Fruit fly (Drosophila melanogaster) whole organism, pupa: Measurements from ENCODE around the gene mRpL47.

ENCODE experiments used
- CG10348 ChIP-seq: fragments of 200-800 bp; sonication (Bioruptor generic); IDR thresholded peaks from 2 replicates; pipeline ENCODE4 v1.3.6; 2022; ENCODE audit warnings: missing biosample characterization, missing genetic modification characterization
- CG12605 ChIP-seq: fragments of 200-800 bp; sonication (Bioruptor generic); IDR thresholded peaks from 2 replicates; pipeline ENCODE4 v1.3.6; 2022; ENCODE audit warnings: missing biosample characterization, missing genetic modification characterization
- CG13204 ChIP-seq: fragments of 200-800 bp; sonication (Bioruptor generic); optimal IDR thresholded peaks from 2 replicates; lab custom pipeline; 2018; ENCODE audit warnings: missing biosample characterization, mild to moderate bottlenecking, missing genetic modification characterization, moderate library complexity
- CG14655 ChIP-seq: fragments of 200-800 bp; sonication (Bioruptor generic); optimal IDR thresholded peaks from 3 replicates; lab custom pipeline; 2017; ENCODE audit warnings: mild to moderate bottlenecking, missing biosample characterization, missing genetic modification reagents, missing genetic modification characterization
- CG15710 ChIP-seq: fragments of 200-800 bp; sonication (Bioruptor generic); optimal IDR thresholded peaks from 2 replicates; lab custom pipeline; 2018; ENCODE audit warnings: missing biosample characterization, mild to moderate bottlenecking, missing genetic modification characterization, moderate library complexity
- CG17806 ChIP-seq: fragments of 200-800 bp; sonication (Bioruptor generic); optimal IDR thresholded peaks from 2 replicates; lab custom pipeline; 2018; ENCODE audit warnings: missing biosample characterization, mild to moderate bottlenecking, missing genetic modification characterization, moderate library complexity
- CG32121 ChIP-seq: fragments of 200-800 bp; sonication (Bioruptor generic); IDR thresholded peaks from 2 replicates; pipeline ENCODE4 v1.3.6; 2022; ENCODE audit warnings: missing biosample characterization, missing genetic modification characterization
- CG34367 ChIP-seq: fragments of 200-800 bp; sonication (Bioruptor generic); optimal IDR thresholded peaks from 2 replicates; lab custom pipeline; 2018; ENCODE audit warnings: missing biosample characterization, mild to moderate bottlenecking, missing genetic modification characterization
- CG4496 ChIP-seq: fragments of 200-800 bp; sonication (Bioruptor generic); IDR thresholded peaks from 3 replicates; pipeline ENCODE4 v1.3.6; 2022; ENCODE audit warnings: missing biosample characterization, missing genetic modification characterization
- CG8159 ChIP-seq: fragments of 200-800 bp; sonication (Bioruptor generic); optimal IDR thresholded peaks from 3 replicates; lab custom pipeline; 2018; ENCODE audit warnings: missing biosample characterization, mild to moderate bottlenecking, missing genetic modification characterization, moderate library complexity
- CG8301 ChIP-seq: fragments of 200-800 bp; sonication (Bioruptor generic); optimal IDR thresholded peaks from 2 replicates; lab custom pipeline; 2018; ENCODE audit warnings: missing biosample characterization, mild to moderate bottlenecking, missing genetic modification characterization
- CG9948 ChIP-seq: fragments of 200-800 bp; sonication (Bioruptor generic); optimal IDR thresholded peaks from 2 replicates; lab custom pipeline; 2018; ENCODE audit warnings: missing biosample characterization, mild to moderate bottlenecking, missing genetic modification characterization, moderate library complexity
- D1 ChIP-seq: fragments of 200-800 bp; sonication (Bioruptor generic); optimal IDR thresholded peaks from 2 replicates; lab custom pipeline; 2018; ENCODE audit warnings: missing biosample characterization, mild to moderate bottlenecking, missing genetic modification characterization, moderate library complexity
- EcR ChIP-seq: fragments of 200-800 bp; sonication (Bioruptor generic); optimal IDR thresholded peaks from 3 replicates; lab custom pipeline; 2019; ENCODE audit warnings: missing biosample characterization, missing genetic modification characterization, mild to moderate bottlenecking, moderate library complexity, missing genetic modification reagents
- Ets98B ChIP-seq: fragments of 200-800 bp; sonication (Bioruptor generic); IDR thresholded peaks from 2 replicates; pipeline ENCODE4 v1.3.6; 2022; ENCODE audit warnings: missing biosample characterization, missing genetic modification characterization
- Pif1A ChIP-seq: fragments of 200-800 bp; sonication (Bioruptor generic); optimal IDR thresholded peaks from 3 replicates; lab custom pipeline; 2016; ENCODE audit warnings: missing biosample characterization, missing genetic modification characterization
- Pif1B ChIP-seq: fragments of 200-800 bp; sonication (Bioruptor generic); optimal IDR thresholded peaks from 3 replicates; lab custom pipeline; 2016; ENCODE audit warnings: missing biosample characterization, missing genetic modification characterization
- Snoo ChIP-seq: fragments of 200-800 bp; sonication (Bioruptor generic); optimal IDR thresholded peaks from 3 replicates; lab custom pipeline; 2017; ENCODE audit warnings: missing biosample characterization, mild to moderate bottlenecking, missing genetic modification characterization, inconsistent platforms
- fd96Ca ChIP-seq: fragments of 200-800 bp; sonication (Bioruptor generic); IDR thresholded peaks from 3 replicates; pipeline ENCODE4 v1.3.6; 2022; ENCODE audit warnings: missing biosample characterization, missing genetic modification characterization
- gl ChIP-seq: fragments of 200-800 bp; sonication (Bioruptor generic); optimal IDR thresholded peaks from 2 replicates; lab custom pipeline; 2018; ENCODE audit warnings: missing biosample characterization, mild to moderate bottlenecking, missing genetic modification characterization
- rn ChIP-seq: fragments of 200-800 bp; sonication (Bioruptor generic); IDR thresholded peaks from 2 replicates; pipeline ENCODE4 v1.3.6; 2022; ENCODE audit warnings: missing biosample characterization, missing genetic modification characterization

Gene mRpL47

dm6 chr3R:9543495-9544180, 27.9 kb upstream of the mRpL47 start:
- TF ChIP-seq CG15710 (tag; lab: Kevin White, UChicago) (no peak), CG13204 (GFP tag; lab: Kevin White, UChicago) (no peak), Pif1A (GFP tag; lab: Kevin White, UChicago) (no peak), CG10348 (GFP tag; lab: Robert Waterston, UW) (no peak), CG14655 (no peak), fd96Ca (GFP tag; lab: Robert Waterston, UW) (no peak), CG4496 (GFP tag; lab: Robert Waterston, UW) (no peak), rn (GFP tag; lab: Robert Waterston, UW) (no peak), EcR (no peak), CG34367 (tag; lab: Kevin White, UChicago) (no peak), CG12605 (GFP tag; lab: Robert Waterston, UW) (no peak), CG9948 (tag; lab: Kevin White, UChicago) (no peak), gl (tag; lab: Kevin White, UChicago) (no peak), CG32121 (GFP tag; lab: Robert Waterston, UW) (no peak), Ets98B (GFP tag; lab: Robert Waterston, UW) (no peak), CG17806 (no peak)

DNA sequence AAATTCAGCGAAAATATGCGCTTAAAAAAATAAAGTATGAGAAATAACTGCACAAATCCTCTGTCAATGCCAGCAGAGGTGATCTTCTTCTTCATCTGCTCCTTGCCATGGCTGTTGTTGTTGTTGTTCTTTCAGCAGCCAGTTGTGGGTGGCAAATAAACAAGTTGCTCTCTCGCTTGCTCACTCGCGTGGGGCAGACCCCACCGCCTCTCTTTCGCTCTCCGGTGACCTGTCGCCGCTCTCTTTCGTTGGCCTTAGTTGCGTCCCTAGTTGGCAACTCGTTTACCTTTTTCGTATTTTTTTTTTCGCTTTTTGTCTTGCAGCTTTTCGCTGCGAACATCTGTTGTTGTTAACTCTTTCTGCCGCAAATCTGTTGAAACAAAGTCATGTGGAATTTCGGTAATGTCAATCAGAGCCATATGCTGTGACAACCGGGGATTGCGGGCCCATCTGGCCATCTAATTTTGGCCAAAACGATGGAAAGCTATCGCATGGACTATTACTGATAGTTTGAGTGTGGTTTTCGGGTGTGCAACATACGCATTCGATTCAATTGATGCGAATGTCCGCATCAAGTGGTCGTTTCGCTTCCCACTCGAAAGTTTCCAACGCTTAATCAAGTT, 19.0 kb upstream of the mRpL47 start:
- TF ChIP-seq gl (tag; lab: Kevin White, UChicago) (no peak), Ets98B (GFP tag; lab: Robert Waterston, UW) (peak; percentile 7; the same call in 1 of the 2 replicates), CG14655 (no peak), EcR (peak; percentile 69), CG4496 (GFP tag; lab: Robert Waterston, UW) (peak; percentile 27; the same call in 2 of the 3 replicates), CG12605 (GFP tag; lab: Robert Waterston, UW) (peak; percentile 53)

DNA sequence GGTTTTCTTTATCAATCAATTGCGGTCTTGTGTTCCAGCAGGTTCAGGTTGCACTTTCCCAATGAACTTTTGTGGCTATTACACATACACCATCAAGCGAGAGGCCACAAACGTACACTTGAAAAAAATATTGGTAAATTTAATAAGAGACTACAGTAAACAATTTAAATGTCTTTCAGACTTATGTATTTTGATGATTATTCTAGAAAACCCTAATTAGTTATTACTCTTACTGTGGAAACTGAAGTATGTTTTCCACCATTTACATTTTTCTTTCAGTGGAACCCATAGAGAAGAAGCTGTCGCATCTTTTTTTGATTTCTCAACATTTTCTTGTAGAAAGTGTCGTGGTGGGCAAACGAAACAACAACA, 18.4 kb upstream of the mRpL47 start:
- TF ChIP-seq CG32121 (GFP tag; lab: Robert Waterston, UW) = peak; percentile 91
- peak; percentile 96 for TF ChIP-seq CG4496 (GFP tag; lab: Robert Waterston, UW)
- peak; percentile 94 for TF ChIP-seq CG8301 (tag; lab: Kevin White, UChicago)
- TF ChIP-seq CG17806 = peak; percentile 90
- TF ChIP-seq CG14655 = peak; percentile 93
- TF ChIP-seq EcR = no peak
- peak; percentile 93 for TF ChIP-seq Ets98B (GFP tag; lab: Robert Waterston, UW)
- TF ChIP-seq Pif1A (GFP tag; lab: Kevin White, UChicago) = peak; percentile 87
- TF ChIP-seq fd96Ca (GFP tag; lab: Robert Waterston, UW) = peak; percentile 51; the same call in 1 of the 3 replicates
- TF ChIP-seq rn (GFP tag; lab: Robert Waterston, UW) = peak; percentile 82
- peak; percentile 83 for TF ChIP-seq CG12605 (GFP tag; lab: Robert Waterston, UW)
- TF ChIP-seq CG15710 (tag; lab: Kevin White, UChicago) = peak; percentile 85
- peak; percentile 91 for TF ChIP-seq CG9948 (tag; lab: Kevin White, UChicago)
- peak; percentile 45 for TF ChIP-seq gl (tag; lab: Kevin White, UChicago)
- peak; percentile 75 for TF ChIP-seq Pif1B (GFP tag; lab: Kevin White, UChicago)
- TF ChIP-seq CG8159 (tag; lab: Kevin White, UChicago) = peak; percentile 90
- TF ChIP-seq D1 (tag; lab: Kevin White, UChicago) = peak; percentile 85
- peak; percentile 44; the same call in 1 of the 2 replicates for TF ChIP-seq CG10348 (GFP tag; lab: Robert Waterston, UW)
- peak; percentile 79 for TF ChIP-seq Snoo (tag; lab: Kevin White, UChicago)
- TF ChIP-seq CG34367 (tag; lab: Kevin White, UChicago) = peak; percentile 86
- peak; percentile 22 for TF ChIP-seq CG13204 (GFP tag; lab: Kevin White, UChicago)

DNA sequence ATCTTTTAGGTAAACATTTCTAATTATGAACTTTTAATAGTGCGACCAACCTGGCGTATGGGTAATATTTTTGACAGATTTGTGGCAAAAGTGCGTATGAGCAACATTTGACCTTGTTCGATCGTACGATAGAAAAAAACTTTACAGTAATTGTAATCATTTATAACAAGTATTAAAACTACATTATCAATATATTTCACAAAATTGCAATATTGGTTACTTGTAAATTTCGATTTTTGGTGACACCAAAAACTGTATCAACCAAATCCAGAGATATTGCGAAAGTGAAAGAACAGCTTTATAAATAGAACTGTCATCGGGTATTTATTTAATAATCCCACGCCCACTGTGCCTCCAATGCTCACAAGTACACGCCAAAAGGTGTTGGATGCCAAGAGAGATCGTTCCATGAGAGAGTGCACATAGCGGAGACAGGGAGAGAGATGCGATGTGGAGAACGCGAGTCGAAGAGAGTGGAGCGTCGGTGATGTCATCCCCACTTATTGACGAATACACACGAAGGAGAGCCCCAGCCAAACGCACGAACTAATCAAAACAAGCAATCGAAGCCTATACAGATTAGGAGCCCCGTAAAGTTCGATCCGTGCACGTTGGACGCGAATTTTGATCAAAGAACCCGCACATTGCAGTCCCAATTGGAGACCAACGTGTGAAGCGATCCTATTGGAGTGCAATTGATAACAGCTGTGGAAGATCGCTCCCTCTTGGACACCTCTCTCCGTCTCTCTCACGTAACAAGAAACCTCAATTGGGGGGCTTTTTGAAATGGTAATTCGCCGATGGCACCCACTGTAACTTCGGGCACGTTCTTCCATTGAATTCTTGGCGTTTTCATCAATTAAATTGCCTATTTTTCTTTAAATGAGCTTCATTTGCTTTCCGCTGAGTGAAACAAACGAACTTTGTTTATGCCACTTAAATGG, 17.7 kb upstream of the mRpL47 start:
- TF ChIP-seq CG4496 (GFP tag; lab: Robert Waterston, UW) (peak; percentile 90; the same call in 2 of the 3 replicates), CG34367 (tag; lab: Kevin White, UChicago) (peak; percentile 92), gl (tag; lab: Kevin White, UChicago) (peak; percentile 85), Pif1A (GFP tag; lab: Kevin White, UChicago) (peak; percentile 98), Ets98B (GFP tag; lab: Robert Waterston, UW) (peak; percentile 77; the same call in 1 of the 2 replicates), CG9948 (tag; lab: Kevin White, UChicago) (peak; percentile 96), CG17806 (peak; percentile 91), CG8159 (tag; lab: Kevin White, UChicago) (peak; percentile 97), Snoo (tag; lab: Kevin White, UChicago) (peak; percentile 98), CG12605 (GFP tag; lab: Robert Waterston, UW) (peak; percentile 44; the same call in 1 of the 2 replicates), CG10348 (GFP tag; lab: Robert Waterston, UW) (peak; percentile 75), CG13204 (GFP tag; lab: Kevin White, UChicago) (peak; percentile 89), CG8301 (tag; lab: Kevin White, UChicago) (peak; percentile 98), Pif1B (GFP tag; lab: Kevin White, UChicago) (peak; percentile 97), CG14655 (peak; percentile 99), fd96Ca (GFP tag; lab: Robert Waterston, UW) (peak; percentile 93), CG32121 (GFP tag; lab: Robert Waterston, UW) (peak; percentile 91), EcR (peak; percentile 48), D1 (tag; lab: Kevin White, UChicago) (peak; percentile 95), rn (GFP tag; lab: Robert Waterston, UW) (peak; percentile 66), CG15710 (tag; lab: Kevin White, UChicago) (peak; percentile 94)
